Fruit fly (Drosophila melanogaster): ENCODE results near the gene CG12708.

- TF ChIP-seq CG12768 (GFP tag; optimal IDR thresholded peaks at IDR 0.05), result no peak
- no peak for TF ChIP-seq cic (GFP tag; optimal IDR thresholded peaks at IDR 0.05)
- TF ChIP-seq CG5204 (GFP tag; optimal IDR thresholded peaks at IDR 0.05), result no peak
These were observed 42.0 kb upstream of the CG12708 start, which contains the start of gene sog for dm6 chrX:15633313-15633727.

Measured in whole organism, adult.